Fruit fly (Drosophila melanogaster): ENCODE data around the gene MED31.

dm6 chr3R:4678362-4678761, 36.6 kb downstream of the MED31 start:
- TF ChIP-seq onecut (GFP tag; IDR thresholded peaks at IDR 0.05) (no peak), kay (GFP tag; optimal IDR thresholded peaks at IDR 0.05) (no peak), abd-A (tag; optimal IDR thresholded peaks at IDR 0.05) (no peak), Ssrp (tag; optimal IDR thresholded peaks at IDR 0.05) (no peak), yki (optimal IDR thresholded peaks at IDR 0.05) (no peak), CG17912 (GFP tag; optimal IDR thresholded peaks at IDR 0.05) (no peak)
